Worm (Caenorhabditis elegans) whole organism, mixed stage, embryonic: ENCODE data around the gene ndnf-1.
A peak's percentile ranks its signal among the peaks of the same experiment; 100 is the strongest.

Source experiments
- blmp-1 ChIP-seq: fragments of 150-350 bp; optimal IDR thresholded peaks from 2 replicates; lab custom pipeline; 2014; ENCODE audit warnings: missing biosample characterization, missing genetic modification characterization
- ceh-83 ChIP-seq: fragments of 200-800 bp; sonication (Bioruptor generic); optimal IDR thresholded peaks from 2 replicates; lab custom pipeline; 2018; ENCODE audit warnings: mild to moderate bottlenecking, missing genetic modification characterization, missing compliant biosample characterization
- lin-13 ChIP-seq: fragments of 150-350 bp; optimal IDR thresholded peaks from 2 replicates; lab custom pipeline; 2014; ENCODE audit warnings: missing biosample characterization, missing genetic modification characterization
- lsy-2 ChIP-seq: fragments of 150-350 bp; optimal IDR thresholded peaks from 2 replicates; lab custom pipeline; 2014; ENCODE audit warnings: missing biosample characterization, missing genetic modification characterization
- mls-2 ChIP-seq: sonication (generic microtip); optimal IDR thresholded peaks from 2 replicates; lab custom pipeline; 2016; ENCODE audit warnings: mild to moderate bottlenecking, missing genetic modification characterization, moderate library complexity, missing compliant biosample characterization
- nhr-12 ChIP-seq: fragments of 150-350 bp; optimal IDR thresholded peaks from 2 replicates; lab custom pipeline; 2014; ENCODE audit warnings: missing biosample characterization, missing genetic modification characterization
- nhr-237 ChIP-seq: fragments of 150-350 bp; optimal IDR thresholded peaks from 2 replicates; lab custom pipeline; 2014; ENCODE audit warnings: missing biosample characterization, missing genetic modification characterization
- pha-4 ChIP-seq: fragments of 150-350 bp; optimal IDR thresholded peaks from 2 replicates; lab custom pipeline; 2018; ENCODE audit warnings: missing biosample characterization, missing genetic modification reagents, missing genetic modification characterization
- snpc-4 ChIP-seq: fragments of 150-350 bp; optimal IDR thresholded peaks from 2 replicates; lab custom pipeline; 2014; ENCODE audit warnings: missing biosample characterization, missing genetic modification characterization
- unc-62 ChIP-seq: fragments of 150-350 bp; optimal IDR thresholded peaks from 2 replicates; lab custom pipeline; 2014; ENCODE audit warnings: missing biosample characterization, missing genetic modification reagents, missing genetic modification characterization

- no peak for TF ChIP-seq nhr-12 (tag; lab: Kevin White, UChicago)
- TF ChIP-seq mls-2 (tag; lab: Kevin White, UChicago): no peak
- TF ChIP-seq lsy-2 (tag; lab: Kevin White, UChicago): no peak
- TF ChIP-seq snpc-4: no peak
- TF ChIP-seq pha-4 (tag; lab: Kevin White, UChicago): no peak
- TF ChIP-seq blmp-1 (tag; lab: Kevin White, UChicago): no peak
- no peak for TF ChIP-seq nhr-237 (tag; lab: Kevin White, UChicago)
- TF ChIP-seq unc-62 (GFP tag; lab: Kevin White, UChicago): peak; percentile 97
- no peak for TF ChIP-seq lin-13 (tag; lab: Kevin White, UChicago)
- TF ChIP-seq ceh-83 (GFP tag; lab: Kevin White, UChicago): no peak
Observed at ce11 chrIV:3014610-3015009, 14.1 kb downstream of the ndnf-1 start.
